Fruit fly (Drosophila melanogaster) whole organism, embryonic: Measurements from ENCODE around the gene CG15642.

Experiments
- Atf3 ChIP-seq: fragments of 200-800 bp; sonication (Bioruptor generic); optimal IDR thresholded peaks from 3 replicates; lab custom pipeline; 2016; ENCODE audit warnings: missing biosample characterization, missing genetic modification characterization
- Bdp1 ChIP-seq: fragments of 200-800 bp; sonication (Bioruptor generic); optimal IDR thresholded peaks from 3 replicates; lab custom pipeline; 2016; ENCODE audit warnings: missing biosample characterization, missing genetic modification characterization
- CG10147 ChIP-seq: fragments of 200-800 bp; sonication (Bioruptor generic); optimal IDR thresholded peaks from 2 replicates; lab custom pipeline; 2019; ENCODE audit warnings: missing biosample characterization, mild to moderate bottlenecking, missing genetic modification characterization, moderate library complexity
- CG10959 ChIP-seq: fragments of 200-800 bp; sonication (Bioruptor generic); IDR thresholded peaks from 2 replicates; pipeline ENCODE4 v1.3.6; 2022; ENCODE audit warnings: missing biosample characterization, missing genetic modification characterization
- CG11560 ChIP-seq: fragments of 200-800 bp; sonication (Bioruptor generic); IDR thresholded peaks from 3 replicates; pipeline ENCODE4 v1.3.6; 2022; ENCODE audit warnings: missing biosample characterization, missing genetic modification characterization
- CG12391 ChIP-seq: fragments of 200-800 bp; sonication (Bioruptor generic); optimal IDR thresholded peaks from 3 replicates; lab custom pipeline; 2018; ENCODE audit warnings: missing biosample characterization, mild to moderate bottlenecking, missing genetic modification characterization, moderate library complexity
- CG14667 ChIP-seq: fragments of 200-800 bp; sonication (Bioruptor generic); IDR thresholded peaks from 2 replicates; pipeline ENCODE4 v1.3.6; 2022; ENCODE audit warnings: missing biosample characterization, missing genetic modification characterization
- CG15601 ChIP-seq: fragments of 200-800 bp; sonication (Bioruptor generic); optimal IDR thresholded peaks from 3 replicates; lab custom pipeline; 2019; ENCODE audit warnings: missing biosample characterization, mild to moderate bottlenecking, missing genetic modification characterization, moderate library complexity
- CG17802 ChIP-seq: fragments of 200-800 bp; sonication (Bioruptor generic); optimal IDR thresholded peaks from 2 replicates; lab custom pipeline; 2018; ENCODE audit warnings: missing biosample characterization, mild to moderate bottlenecking, missing genetic modification characterization, moderate library complexity
- CG18011 ChIP-seq: fragments of 200-800 bp; sonication (Bioruptor generic); optimal IDR thresholded peaks from 2 replicates; lab custom pipeline; 2017; ENCODE audit warnings: missing biosample characterization, missing genetic modification characterization, mild to moderate bottlenecking, moderate library complexity, missing genotype
- CG18262 ChIP-seq: fragments of 200-800 bp; optimal IDR thresholded peaks from 3 replicates; lab custom pipeline; 2019; ENCODE audit warnings: missing biosample characterization, mild to moderate bottlenecking, missing genetic modification characterization, moderate library complexity
- CG2120 ChIP-seq: fragments of 200-800 bp; sonication (Bioruptor generic); optimal IDR thresholded peaks from 3 replicates; lab custom pipeline; 2016; ENCODE audit warnings: missing biosample characterization, missing genetic modification characterization
- CG32532 ChIP-seq: fragments of 200-800 bp; sonication (Bioruptor generic); IDR thresholded peaks from 2 replicates; pipeline ENCODE4 v1.3.6; 2022; ENCODE audit warnings: missing biosample characterization, missing genetic modification characterization
- CG34422 ChIP-seq: fragments of 200-800 bp; sonication (Bioruptor generic); IDR thresholded peaks from 3 replicates; pipeline ENCODE4 v1.3.6; 2022; ENCODE audit warnings: missing biosample characterization, missing genetic modification characterization
- CG4730 ChIP-seq: fragments of 200-800 bp; sonication (Bioruptor generic); IDR thresholded peaks from 2 replicates; pipeline ENCODE4 v1.3.6; 2022; ENCODE audit warnings: missing biosample characterization, missing genetic modification characterization
- CG6272 ChIP-seq: fragments of 200-800 bp; sonication (Bioruptor generic); IDR thresholded peaks from 2 replicates; pipeline ENCODE4 v1.3.6; 2022; ENCODE audit warnings: missing biosample characterization, missing genetic modification characterization
- CG7372 ChIP-seq: fragments of 200-800 bp; sonication (Bioruptor generic); IDR thresholded peaks from 2 replicates; pipeline ENCODE4 v1.3.6; 2022; ENCODE audit warnings: missing biosample characterization, missing genetic modification characterization
- CG7839 ChIP-seq: fragments of 200-800 bp; sonication (Bioruptor generic); optimal IDR thresholded peaks from 3 replicates; lab custom pipeline; 2018; ENCODE audit warnings: missing biosample characterization, mild to moderate bottlenecking, missing genetic modification characterization, moderate library complexity
- CG8290 ChIP-seq, 3 experiments: fragments of 200-800 bp; sonication (Bioruptor generic); optimal IDR thresholded peaks; 2 replicates each; lab custom pipeline; 2016 to 2019; ENCODE audit warnings: missing biosample characterization in 3 of 3, missing genetic modification characterization in 3 of 3, mild to moderate bottlenecking in 2 of 3, moderate library complexity in 1 of 3
- CG8388 ChIP-seq: fragments of 200-800 bp; sonication (Bioruptor generic); optimal IDR thresholded peaks from 2 replicates; lab custom pipeline; 2019; ENCODE audit warnings: missing biosample characterization, mild to moderate bottlenecking, missing genetic modification characterization, moderate library complexity
- CG9797 ChIP-seq: fragments of 200-800 bp; sonication (Bioruptor generic); optimal IDR thresholded peaks from 3 replicates; lab custom pipeline; 2018; ENCODE audit warnings: missing biosample characterization, mild to moderate bottlenecking, missing genetic modification characterization
- Dbx ChIP-seq: fragments of 200-800 bp; sonication (Bioruptor generic); IDR thresholded peaks from 3 replicates; pipeline ENCODE4 v1.3.6; 2022; ENCODE audit warnings: missing biosample characterization, missing genetic modification characterization
- Dll ChIP-seq: fragments of 200-800 bp; sonication (Bioruptor generic); IDR thresholded peaks from 4 replicates; pipeline ENCODE4 v1.3.6; 2022; ENCODE audit warnings: missing biosample characterization, missing genetic modification characterization; ENCODE audit not compliant: partially characterized antibody
- Doc2 ChIP-seq: fragments of 200-800 bp; sonication (Bioruptor generic); IDR thresholded peaks from 2 replicates; pipeline ENCODE4 v1.3.6; 2022; ENCODE audit warnings: missing biosample characterization, missing genetic modification characterization
- E2f1 ChIP-seq: fragments of 200-800 bp; sonication (Bioruptor generic); IDR thresholded peaks from 2 replicates; pipeline ENCODE4 v1.3.6; 2022; ENCODE audit warnings: missing biosample characterization, missing genetic modification characterization
- Jarid2 ChIP-seq: fragments of 200-800 bp; sonication (Bioruptor generic); optimal IDR thresholded peaks from 3 replicates; lab custom pipeline; 2017; ENCODE audit warnings: mild to moderate bottlenecking, missing biosample characterization, missing genetic modification reagents, missing genetic modification characterization
- Kr ChIP-seq: fragments of 200-800 bp; sonication (Bioruptor generic); optimal IDR thresholded peaks from 2 replicates; lab custom pipeline; 2017; ENCODE audit warnings: missing biosample characterization, mild to moderate bottlenecking, missing genetic modification characterization
- Oli ChIP-seq: fragments of 200-800 bp; sonication (Bioruptor generic); optimal IDR thresholded peaks from 2 replicates; lab custom pipeline; 2018; ENCODE audit warnings: missing biosample characterization, mild to moderate bottlenecking, missing genetic modification characterization, moderate library complexity
- Six4 ChIP-seq: fragments of 200-800 bp; sonication (Bioruptor generic); optimal IDR thresholded peaks from 2 replicates; lab custom pipeline; 2016; ENCODE audit warnings: missing biosample characterization, missing genetic modification characterization
- Sox102F ChIP-seq: fragments of 200-800 bp; sonication (Bioruptor generic); optimal IDR thresholded peaks from 2 replicates; lab custom pipeline; 2018; ENCODE audit warnings: missing biosample characterization, mild to moderate bottlenecking, missing genetic modification characterization, moderate library complexity
- Tbp ChIP-seq: fragments of >200 bp; optimal IDR thresholded peaks from 2 replicates; lab custom pipeline; 2018; ENCODE audit warnings: missing biosample characterization, missing genetic modification characterization
- ase ChIP-seq: fragments of 200-800 bp; sonication (Bioruptor generic); IDR thresholded peaks from 3 replicates; pipeline ENCODE4 v1.3.6; 2022; ENCODE audit warnings: missing biosample characterization, missing genetic modification characterization
- ato ChIP-seq: fragments of 200-800 bp; sonication (Bioruptor generic); IDR thresholded peaks from 2 replicates; pipeline ENCODE4 v1.3.6; 2022; ENCODE audit warnings: missing biosample characterization, missing genetic modification characterization; ENCODE audit not compliant: partially characterized antibody
- az2 ChIP-seq: fragments of 200-800 bp; sonication (Bioruptor generic); optimal IDR thresholded peaks from 3 replicates; lab custom pipeline; 2016; ENCODE audit warnings: missing biosample characterization, missing genetic modification characterization
- bab2 ChIP-seq: fragments of 200-800 bp; sonication (Bioruptor generic); optimal IDR thresholded peaks from 2 replicates; lab custom pipeline; 2016; ENCODE audit warnings: missing biosample characterization, missing genetic modification characterization
- btn ChIP-seq: fragments of 200-800 bp; sonication (Bioruptor generic); optimal IDR thresholded peaks from 2 replicates; lab custom pipeline; 2016; ENCODE audit warnings: missing biosample characterization, missing genetic modification characterization
- cas ChIP-seq: fragments of 200-800 bp; sonication (Bioruptor generic); IDR thresholded peaks from 2 replicates; pipeline ENCODE4 v1.3.6; 2022; ENCODE audit warnings: missing biosample characterization, missing genetic modification characterization
- crol ChIP-seq: fragments of 200-800 bp; sonication (Bioruptor generic); IDR thresholded peaks from 2 replicates; pipeline ENCODE4 v1.3.6; 2022; ENCODE audit warnings: missing biosample characterization, missing genetic modification characterization
- cwo ChIP-seq: fragments of 200-800 bp; sonication (Bioruptor generic); optimal IDR thresholded peaks from 3 replicates; lab custom pipeline; 2017; ENCODE audit warnings: missing biosample characterization, missing genetic modification characterization, mild to moderate bottlenecking, moderate library complexity, missing genetic modification reagents
- esg ChIP-seq: fragments of 200-800 bp; sonication (Bioruptor generic); conservative IDR thresholded peaks from 2 replicates; pipeline ENCODE4 v1.3.6; 2022; ENCODE audit warnings: missing biosample characterization, missing genetic modification characterization
- fd96Cb ChIP-seq: fragments of 200-800 bp; sonication (Bioruptor generic); optimal IDR thresholded peaks from 2 replicates; lab custom pipeline; 2018; ENCODE audit warnings: missing biosample characterization, mild to moderate bottlenecking, missing genetic modification characterization, moderate library complexity
- grn ChIP-seq: fragments of 200-800 bp; sonication (Bioruptor generic); optimal IDR thresholded peaks from 3 replicates; lab custom pipeline; 2017; ENCODE audit warnings: missing biosample characterization, missing genetic modification characterization
- knrl ChIP-seq: fragments of 200-800 bp; sonication (Bioruptor generic); IDR thresholded peaks from 3 replicates; pipeline ENCODE4 v1.3.6; 2022; ENCODE audit warnings: missing biosample characterization, missing genetic modification characterization; ENCODE audit not compliant: partially characterized antibody
- oc ChIP-seq: fragments of 200-800 bp; sonication (Bioruptor generic); optimal IDR thresholded peaks from 2 replicates; lab custom pipeline; 2018; ENCODE audit warnings: missing biosample characterization, mild to moderate bottlenecking, missing genetic modification characterization, moderate library complexity
- pb ChIP-seq: fragments of 200-800 bp; sonication (Bioruptor generic); optimal IDR thresholded peaks from 3 replicates; lab custom pipeline; 2016; ENCODE audit warnings: missing biosample characterization, missing genetic modification characterization
- pho ChIP-seq: fragments of 200-800 bp; sonication (Bioruptor generic); optimal IDR thresholded peaks from 2 replicates; lab custom pipeline; 2016; ENCODE audit warnings: missing biosample characterization, missing genetic modification characterization
- sim ChIP-seq: fragments of 200-800 bp; sonication (Bioruptor generic); IDR thresholded peaks from 2 replicates; pipeline ENCODE4 v1.3.6; 2022; ENCODE audit warnings: missing biosample characterization, missing genetic modification characterization
- slou ChIP-seq: fragments of 200-800 bp; sonication (Bioruptor generic); optimal IDR thresholded peaks from 3 replicates; lab custom pipeline; 2016; ENCODE audit warnings: missing biosample characterization, missing genetic modification characterization
- tx ChIP-seq: fragments of 200-800 bp; sonication (Bioruptor generic); optimal IDR thresholded peaks from 2 replicates; lab custom pipeline; 2016; ENCODE audit warnings: missing biosample characterization, missing genetic modification characterization
- wdn ChIP-seq: fragments of 200-800 bp; sonication (Bioruptor generic); IDR thresholded peaks from 2 replicates; pipeline ENCODE4 v1.3.6; 2022; ENCODE audit warnings: missing biosample characterization, missing genetic modification characterization
- zf30C ChIP-seq: fragments of 200-800 bp; sonication (Bioruptor generic); optimal IDR thresholded peaks from 3 replicates; lab custom pipeline; 2018; ENCODE audit warnings: missing biosample characterization, mild to moderate bottlenecking, missing genetic modification characterization

CG15642 gene

dm6 chrX:15462436-15462857, 5.1 kb downstream of the CG15642 start, which contains the start of the genes shtd, CG6294 and CG6299 (continued):
- TF ChIP-seq cas (GFP tag; lab: Robert Waterston, UW), result no peak
- TF ChIP-seq btn (GFP tag; lab: Kevin White, UChicago), result no peak
- TF ChIP-seq az2 (GFP tag; lab: Kevin White, UChicago), result no peak
- no peak for TF ChIP-seq grn
- TF ChIP-seq cwo (GFP tag; lab: Kevin White, UChicago), result no peak
- TF ChIP-seq Bdp1 (GFP tag; lab: Kevin White, UChicago), result peak; percentile 21
- TF ChIP-seq pb (GFP tag; lab: Kevin White, UChicago), result no peak
- TF ChIP-seq Sox102F (GFP tag; lab: Kevin White, UChicago), result no peak
- TF ChIP-seq pho (GFP tag; lab: Kevin White, UChicago), result peak; percentile 1
- no peak for TF ChIP-seq CG32532 (GFP tag; lab: Robert Waterston, UW)
- TF ChIP-seq ato, result peak; percentile 98
- TF ChIP-seq ase, result no peak
- no peak for TF ChIP-seq Oli
- no peak for TF ChIP-seq Atf3 (GFP tag; lab: Kevin White, UChicago)
- TF ChIP-seq CG8388, result no peak
- no peak for TF ChIP-seq oc (tag; lab: Kevin White, UChicago)
- peak; percentile 94 for TF ChIP-seq Dll (GFP tag; lab: Robert Waterston, UW)
- TF ChIP-seq CG10959 (GFP tag; lab: Robert Waterston, UW), result no peak
- no peak for TF ChIP-seq Tbp (GFP tag; lab: Kevin White, UChicago)
- TF ChIP-seq Six4 (GFP tag; lab: Kevin White, UChicago), result no peak
- TF ChIP-seq zf30C (GFP tag; lab: Kevin White, UChicago), result no peak
- TF ChIP-seq sim (GFP tag; lab: Robert Waterston, UW), result no peak
- no peak for TF ChIP-seq CG6272 (GFP tag; lab: Robert Waterston, UW)
- TF ChIP-seq slou, result no peak
- no peak for TF ChIP-seq wdn
- no peak for TF ChIP-seq CG4730 (GFP tag; lab: Robert Waterston, UW)
- TF ChIP-seq CG2120 (GFP tag; lab: Kevin White, UChicago), result peak; percentile 24
- no peak for TF ChIP-seq Jarid2 (GFP tag; lab: Kevin White, UChicago)
- TF ChIP-seq Doc2 (GFP tag; lab: Robert Waterston, UW), result no peak
- 0 out of 3 replicates have a peak, but pooled peaks have one; percentile 13 for TF ChIP-seq Dbx
- no peak for TF ChIP-seq CG7839 (tag; lab: Kevin White, UChicago)
- TF ChIP-seq Kr (GFP tag; lab: Kevin White, UChicago), result no peak
- TF ChIP-seq tx (GFP tag; lab: Kevin White, UChicago), result no peak
- 0 out of 3 replicates have a peak, but pooled peaks have one; percentile 16 for TF ChIP-seq CG34422 (GFP tag; lab: Robert Waterston, UW)
- TF ChIP-seq CG10147 (GFP tag; lab: Kevin White, UChicago), result no peak
- TF ChIP-seq CG9797 (GFP tag; lab: Kevin White, UChicago), result peak; percentile 45
- TF ChIP-seq fd96Cb (tag; lab: Kevin White, UChicago), result no peak
- no peak for TF ChIP-seq CG7372 (GFP tag; lab: Robert Waterston, UW)
- TF ChIP-seq CG17802 (tag; lab: Kevin White, UChicago), result no peak
- TF ChIP-seq esg (GFP tag; lab: Robert Waterston, UW), result no peak
- peak; percentile 60 for TF ChIP-seq CG8290 (GFP tag; optimal IDR thresholded peaks at IDR 0.05; lab: Kevin White, UChicago)
- TF ChIP-seq CG8290 (tag; optimal IDR thresholded peaks at IDR 0.05; lab: Kevin White, UChicago), result no peak
- no peak for TF ChIP-seq crol (GFP tag; lab: Robert Waterston, UW)
- TF ChIP-seq CG11560 (tag; lab: Robert Waterston, UW), result 0 out of 3 replicates have a peak, but pooled peaks have one; percentile 36
- TF ChIP-seq knrl, result peak; percentile 86
- no peak for TF ChIP-seq E2f1
- TF ChIP-seq CG15601 (tag; lab: Kevin White, UChicago), result no peak
- TF ChIP-seq CG18262 (tag; lab: Kevin White, UChicago), result no peak
- no peak for TF ChIP-seq bab2 (GFP tag; lab: Kevin White, UChicago)
- peak; percentile 98 for TF ChIP-seq CG18011 (GFP tag; lab: Kevin White, UChicago)
- TF ChIP-seq CG12391 (tag; lab: Kevin White, UChicago), result peak; percentile 36
- no peak for TF ChIP-seq CG14667
